Worm (Caenorhabditis elegans) whole organism, early embryonic: ENCODE results near the gene nape-2.

Experiments
- F13C5.2 ChIP-seq: sonication (generic microtip); optimal IDR thresholded peaks from 2 replicates; lab custom pipeline; 2017; ENCODE audit warnings: mild to moderate bottlenecking, missing genetic modification characterization, inconsistent platforms, missing compliant biosample characterization
- ama-1 ChIP-seq: fragments of 150-350 bp; optimal IDR thresholded peaks from 2 replicates; lab custom pipeline; 2014
- ceh-13 ChIP-seq: fragments of 200-800 bp; sonication (Bioruptor generic); optimal IDR thresholded peaks from 2 replicates; lab custom pipeline; 2018; ENCODE audit warnings: mild to moderate bottlenecking, missing genetic modification characterization, missing compliant biosample characterization
- ets-7 ChIP-seq: sonication (generic microtip); optimal IDR thresholded peaks from 2 replicates; lab custom pipeline; 2016; ENCODE audit warnings: missing genotype, missing genetic modification characterization, missing compliant biosample characterization
- flt-1 ChIP-seq: fragments of 200-800 bp; sonication (Bioruptor generic); IDR thresholded peaks from 2 replicates; pipeline ENCODE4 v1.3.6; 2022; ENCODE audit warnings: missing genetic modification characterization, missing compliant biosample characterization
- hmg-4 ChIP-seq: fragments of 200-800 bp; sonication (Bioruptor generic); optimal IDR thresholded peaks from 2 replicates; lab custom pipeline; 2018; ENCODE audit warnings: mild to moderate bottlenecking, missing genetic modification characterization, missing compliant biosample characterization
- hnd-1 ChIP-seq: sonication (generic microtip); optimal IDR thresholded peaks from 2 replicates; lab custom pipeline; 2016; ENCODE audit warnings: missing genetic modification characterization, missing compliant biosample characterization
- scrt-1 ChIP-seq: fragments of 200-800 bp; sonication (Bioruptor generic); IDR thresholded peaks from 2 replicates; pipeline ENCODE4 v1.3.6; 2022; ENCODE audit warnings: missing genetic modification characterization, missing compliant biosample characterization
- tbx-11 ChIP-seq: fragments of 200-800 bp; sonication (Bioruptor generic); IDR thresholded peaks from 2 replicates; pipeline ENCODE4 v1.3.6; 2022; ENCODE audit warnings: missing genetic modification characterization, missing compliant biosample characterization
- tbx-37 ChIP-seq: fragments of 200-800 bp; sonication (Bioruptor generic); conservative IDR thresholded peaks from 2 replicates; pipeline ENCODE4 v1.3.6; 2022; ENCODE audit warnings: missing genetic modification reagents, missing genetic modification characterization, missing compliant biosample characterization
- tra-4 ChIP-seq: sonication (generic microtip); optimal IDR thresholded peaks from 2 replicates; lab custom pipeline; 2017; ENCODE audit warnings: missing genetic modification characterization, missing compliant biosample characterization

ce11 chrIV:3759823-3760222, 21.1 kb upstream of the nape-2 start:
- TF ChIP-seq tra-4 (tag; lab: Kevin White, UChicago) (no peak), ama-1 (lab: Kevin White, UChicago) (no peak), tbx-37 (GFP tag; lab: Robert Waterston, UW) (no peak), hnd-1 (no peak), ets-7 (tag; lab: Kevin White, UChicago) (no peak), flt-1 (GFP tag; lab: Robert Waterston, UW) (no peak), ceh-13 (GFP tag; lab: Kevin White, UChicago) (no peak), tbx-11 (no peak), scrt-1 (no peak), F13C5.2 (no peak), hmg-4 (GFP tag; lab: Kevin White, UChicago) (no peak)
